Fruit fly (Drosophila melanogaster) whole organism, larva: ENCODE measurements around the gene HIP.
"Not testable (repeated sequence)": the region's sequence is repeated elsewhere in the genome, so short reads cannot be mapped to it uniquely, and the experiment has no call there.

Experiments
- noc ChIP-seq: fragments of 200-800 bp; sonication (Bioruptor generic); optimal IDR thresholded peaks from 3 replicates; lab custom pipeline; 2019; ENCODE audit warnings: missing biosample characterization, mild to moderate bottlenecking, missing genetic modification characterization, moderate library complexity

HIP gene

dm6 chrX:3798919-3799318 is at the start of gene HIP:
Gene HIP (plus strand): TSS chrX:3799150.
- TF ChIP-seq noc, result not testable (repeated sequence)

DNA sequence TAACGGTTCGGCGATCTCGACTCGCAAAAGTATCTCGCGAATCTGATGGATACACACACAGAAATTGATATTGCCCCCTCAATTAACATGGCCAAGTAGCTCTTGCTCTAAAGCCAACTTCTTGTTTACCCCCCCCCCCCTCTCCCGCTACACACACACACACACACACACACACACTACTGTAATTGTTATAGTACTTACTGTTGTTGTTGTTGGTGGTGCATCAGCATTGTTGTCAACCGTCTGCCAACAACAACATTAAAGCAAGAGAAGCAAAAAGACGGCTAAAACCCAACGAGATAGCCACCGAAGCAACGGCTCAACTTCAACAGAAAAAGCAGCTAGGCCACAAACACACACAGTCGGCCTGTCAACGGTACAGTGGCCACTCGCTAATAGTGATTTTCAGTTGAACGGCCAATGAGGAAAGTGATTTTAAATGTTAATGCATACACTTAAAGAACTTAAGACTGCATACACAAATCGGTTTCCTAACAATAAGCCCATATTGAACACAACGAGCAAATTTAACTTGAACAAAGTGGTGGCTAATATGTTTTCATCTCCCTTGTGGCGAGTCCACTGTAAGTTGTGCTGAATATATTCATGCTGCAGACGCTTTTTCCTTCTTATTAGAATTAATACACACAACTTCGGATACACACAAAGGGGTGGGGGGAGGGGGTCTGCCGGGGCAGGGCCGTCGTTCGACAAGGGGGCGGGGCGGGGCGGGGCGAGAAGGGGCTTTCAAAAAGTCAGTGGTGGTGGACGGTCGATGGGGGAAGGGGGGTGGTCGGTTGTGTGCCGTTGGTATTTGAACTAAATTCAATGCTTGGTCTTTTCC is 48.5 kb upstream of the HIP start:
- peak; percentile 84 for TF ChIP-seq noc

dm6 chrX:3761318-3762081 is 37.5 kb upstream of the HIP start:
- TF ChIP-seq noc, result peak; percentile 44

- TF ChIP-seq noc, result no peak
These were observed 36.5 kb upstream of the HIP start for dm6 chrX:3762441-3762840.

- no peak for TF ChIP-seq noc
These were observed 35.9 kb upstream of the HIP start for dm6 chrX:3762914-3763489.

DNA sequence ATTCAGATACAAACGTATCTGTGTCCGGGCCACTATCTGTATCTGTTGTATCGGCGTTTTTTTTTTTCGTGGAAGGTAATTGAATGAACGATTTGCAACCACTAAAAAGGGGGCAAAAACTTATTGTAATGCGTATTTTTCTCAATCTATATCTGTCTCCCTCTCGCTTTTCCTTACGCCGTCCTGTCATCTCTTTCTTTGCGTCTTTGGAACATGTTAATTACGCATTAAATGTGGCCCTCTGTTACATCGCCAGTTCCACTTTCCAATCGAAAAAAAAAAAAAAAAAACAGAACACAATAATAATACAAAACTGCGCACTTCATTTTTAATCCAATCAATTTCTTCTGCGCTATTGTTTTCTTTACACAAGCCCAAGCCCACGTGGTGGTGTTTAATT is 34.7 kb upstream of the HIP start:
- no peak for TF ChIP-seq noc

DNA sequence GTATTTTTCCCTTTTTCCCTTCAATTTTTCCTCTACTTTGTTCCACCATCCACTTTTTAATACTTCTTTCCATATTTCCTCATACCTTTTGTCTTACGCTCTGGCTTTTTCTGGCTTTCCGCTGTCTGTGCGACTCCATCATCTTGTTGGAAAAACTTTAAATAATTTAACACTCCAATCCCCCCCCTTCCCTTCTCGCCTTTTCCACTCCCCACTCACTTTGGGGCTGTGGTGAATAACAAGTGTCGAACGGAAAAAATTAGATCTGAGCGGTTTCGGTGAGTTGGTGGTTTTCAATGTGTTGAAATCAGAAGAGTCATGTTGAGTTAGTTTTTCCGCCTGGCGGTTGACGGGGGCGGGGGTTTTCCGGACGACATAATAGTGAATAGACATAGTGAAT is 31.9 kb upstream of the HIP start:
- no peak for TF ChIP-seq noc

DNA sequence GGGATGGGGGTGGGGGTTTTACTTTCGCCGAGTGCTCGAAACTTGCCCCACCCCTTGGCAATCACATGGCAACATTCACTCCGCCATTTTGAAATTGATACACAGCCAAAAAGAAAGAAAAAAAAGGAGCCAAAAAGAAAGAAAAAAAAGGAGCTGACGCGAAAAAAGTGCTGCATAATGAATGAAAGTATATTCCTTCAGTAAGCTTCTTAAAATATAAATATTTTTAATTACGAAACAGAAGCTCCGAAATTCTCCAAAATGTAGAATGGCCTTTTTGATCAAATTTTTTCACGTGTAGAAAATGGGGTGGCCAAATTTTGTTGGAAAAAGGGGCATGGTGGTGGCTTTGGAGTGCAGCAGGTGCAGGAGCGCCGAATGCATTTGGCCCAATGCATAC is 30.7 kb upstream of the HIP start:
- TF ChIP-seq noc, result no peak

dm6 chrX:3772434-3772810 is 26.5 kb upstream of the HIP start:
- TF ChIP-seq noc, result peak; percentile 12

- peak; percentile 94 for TF ChIP-seq noc
These were observed 25.9 kb upstream of the HIP start for dm6 chrX:3772811-3773740.

- peak; percentile 99 for TF ChIP-seq noc
These were observed 24.7 kb upstream of the HIP start for dm6 chrX:3774277-3774676.

dm6 chrX:3775137-3775536 is 23.8 kb upstream of the HIP start:
- no peak for TF ChIP-seq noc

DNA sequence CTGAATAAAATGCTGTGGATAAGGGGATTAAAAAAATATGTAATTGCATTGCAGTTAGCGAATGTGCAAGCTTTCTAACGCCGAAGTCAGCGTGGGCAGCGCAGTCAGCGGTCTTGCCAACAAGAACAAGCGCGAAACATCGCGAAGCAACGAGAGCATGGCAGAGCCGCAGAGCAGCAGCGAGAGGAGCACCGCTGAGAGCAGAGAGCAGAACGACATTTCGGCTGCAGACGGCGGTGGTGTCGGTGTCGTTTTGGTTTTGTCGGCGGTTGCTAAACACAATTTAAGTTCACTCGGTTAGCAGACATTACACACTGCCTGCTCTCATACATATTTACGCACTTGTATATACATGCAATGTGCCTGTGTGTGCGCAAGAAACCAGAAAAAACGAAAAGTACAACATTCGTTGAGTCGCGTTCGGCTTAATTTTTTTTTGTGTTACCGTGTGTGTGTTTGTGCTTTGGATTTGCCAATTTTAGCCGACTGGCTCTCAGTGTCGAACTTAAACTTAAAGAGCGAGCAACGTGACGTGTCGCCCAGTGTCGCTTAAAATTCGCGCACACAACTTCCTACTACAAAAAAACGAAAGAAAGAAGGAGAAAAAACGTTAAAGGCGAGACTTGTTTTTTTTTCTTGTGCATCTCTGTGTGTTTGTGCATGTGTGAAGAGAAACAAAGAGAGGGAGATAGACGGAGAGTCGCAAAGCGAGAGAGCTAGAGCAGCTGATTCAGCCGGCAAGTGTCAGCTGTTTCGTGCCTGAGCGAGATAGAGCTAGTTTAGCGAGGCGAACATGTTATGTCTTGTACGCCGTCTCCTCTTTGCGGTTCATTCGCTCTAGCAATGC is 22.9 kb upstream of the HIP start:
- TF ChIP-seq noc, result peak; percentile 35

dm6 chrX:3777236-3777635 is 21.7 kb upstream of the HIP start:
- peak; percentile 46 for TF ChIP-seq noc

dm6 chrX:3778135-3778951 is 20.6 kb upstream of the HIP start:
- peak; percentile 27 for TF ChIP-seq noc
